Worm (Caenorhabditis elegans) whole organism, young adult: ENCODE results near the gene F07E5.5.

Experiments
- B0261.1 ChIP-seq: sonication (generic microtip); optimal IDR thresholded peaks from 2 replicates; lab custom pipeline; 2016; ENCODE audit warnings: mild to moderate bottlenecking, missing genetic modification characterization, moderate library complexity, missing compliant biosample characterization
- F22D6.2 ChIP-seq: sonication (generic microtip); optimal IDR thresholded peaks from 2 replicates; lab custom pipeline; 2016; ENCODE audit warnings: mild to moderate bottlenecking, missing genetic modification characterization, missing compliant biosample characterization
- F37B4.10 ChIP-seq: fragments of 200-800 bp; sonication (Bioruptor generic); IDR thresholded peaks from 2 replicates; pipeline ENCODE4 v1.3.6; 2022; ENCODE audit warnings: missing genetic modification characterization, missing compliant biosample characterization
- F57C9.4 ChIP-seq: sonication (generic microtip); optimal IDR thresholded peaks from 2 replicates; lab custom pipeline; 2017; ENCODE audit warnings: mild to moderate bottlenecking, missing genetic modification characterization, missing compliant biosample characterization
- Y95B8A.8 ChIP-seq: fragments of 200-800 bp; sonication (Bioruptor generic); IDR thresholded peaks from 2 replicates; pipeline ENCODE4 v1.3.6; 2022; ENCODE audit warnings: missing genetic modification reagents, missing genetic modification characterization, missing compliant biosample characterization
- atf-7 ChIP-seq: sonication (generic microtip); optimal IDR thresholded peaks from 2 replicates; lab custom pipeline; 2017; ENCODE audit warnings: mild to moderate bottlenecking, missing genetic modification characterization, missing compliant biosample characterization
- attf-3 ChIP-seq: fragments of 200-800 bp; sonication (Bioruptor generic); conservative IDR thresholded peaks from 2 replicates; pipeline ENCODE4 v1.3.6; 2022; ENCODE audit warnings: missing genetic modification reagents, missing genetic modification characterization, missing compliant biosample characterization
- cebp-1 ChIP-seq, 2 experiments: fragments of 200-800 bp in 1 of 2; sonication (Bioruptor generic) in 1 of 2; sonication (generic microtip) in 1 of 2; IDR thresholded peaks in 1 of 2; optimal IDR thresholded peaks in 1 of 2; 2 replicates each; pipeline versions ENCODE4 v1.3.6 to Lab custom; 2017 to 2022; ENCODE audit warnings: missing compliant biosample characterization in 2 of 2, missing genetic modification characterization in 2 of 2, mild to moderate bottlenecking in 1 of 2, missing genetic modification reagents in 1 of 2, moderate library complexity in 1 of 2
- dox-1 ChIP-seq: fragments of 200-800 bp; sonication (Bioruptor generic); IDR thresholded peaks from 2 replicates; pipeline ENCODE4 v1.3.6; 2022; ENCODE audit warnings: missing genetic modification reagents, missing genetic modification characterization, missing compliant biosample characterization
- egrh-3 ChIP-seq: fragments of 200-800 bp; sonication (Bioruptor generic); IDR thresholded peaks from 2 replicates; pipeline ENCODE4 v1.3.6; 2022; ENCODE audit warnings: missing genetic modification reagents, missing genetic modification characterization, missing compliant biosample characterization
- ekl-4 ChIP-seq: fragments of 200-800 bp; sonication (Bioruptor generic); IDR thresholded peaks from 2 replicates; pipeline ENCODE4 v1.3.6; 2022; ENCODE audit warnings: missing genetic modification reagents, missing genetic modification characterization, missing compliant biosample characterization
- hsf-1 ChIP-seq: fragments of 200-800 bp; sonication (Bioruptor generic); IDR thresholded peaks from 2 replicates; pipeline ENCODE4 v1.3.6; 2022; ENCODE audit warnings: missing genetic modification reagents, missing genetic modification characterization, missing compliant biosample characterization
- lin-26 ChIP-seq: fragments of 200-800 bp; sonication (Bioruptor generic); IDR thresholded peaks from 2 replicates; pipeline ENCODE4 v1.3.6; 2022; ENCODE audit warnings: missing genetic modification reagents, missing genetic modification characterization, missing compliant biosample characterization
- lin-54 ChIP-seq: fragments of 200-800 bp; sonication (Bioruptor generic); optimal IDR thresholded peaks from 2 replicates; lab custom pipeline; 2018; ENCODE audit warnings: mild to moderate bottlenecking, missing genetic modification characterization, missing compliant biosample characterization
- lir-1 ChIP-seq: fragments of 200-800 bp; sonication (Bioruptor generic); conservative IDR thresholded peaks from 2 replicates; pipeline ENCODE4 v1.3.6; 2022; ENCODE audit warnings: missing genetic modification reagents, missing genetic modification characterization, missing compliant biosample characterization
- lsy-27 ChIP-seq: sonication (generic microtip); optimal IDR thresholded peaks from 2 replicates; lab custom pipeline; 2017; ENCODE audit warnings: missing genetic modification characterization, mild to moderate bottlenecking, missing compliant biosample characterization, antibody characterized with exemption, missing genotype, borderline replicate concordance; ENCODE audit not compliant: insufficient read depth
- madf-10 ChIP-seq: sonication (generic microtip); optimal IDR thresholded peaks from 2 replicates; lab custom pipeline; 2016; ENCODE audit warnings: mild to moderate bottlenecking, missing genetic modification characterization, missing compliant biosample characterization
- madf-6 ChIP-seq: fragments of 200-800 bp; sonication (Bioruptor generic); IDR thresholded peaks from 2 replicates; pipeline ENCODE4 v1.3.6; 2022; ENCODE audit warnings: missing genetic modification reagents, missing genetic modification characterization, missing compliant biosample characterization
- madf-8 ChIP-seq: fragments of 200-800 bp; sonication (Bioruptor generic); conservative IDR thresholded peaks from 2 replicates; pipeline ENCODE4 v1.3.6; 2022; ENCODE audit warnings: missing genetic modification reagents, missing genetic modification characterization, missing compliant biosample characterization
- mes-4 ChIP-seq: sonication (generic microtip); optimal IDR thresholded peaks from 2 replicates; lab custom pipeline; 2016; ENCODE audit warnings: missing genotype, missing genetic modification characterization, missing compliant biosample characterization
- nfya-2 ChIP-seq: fragments of 200-800 bp; sonication (Bioruptor generic); IDR thresholded peaks from 2 replicates; pipeline ENCODE4 v1.3.6; 2022; ENCODE audit warnings: missing genetic modification reagents, missing genetic modification characterization, missing compliant biosample characterization
- nfyb-1 ChIP-seq: fragments of 200-800 bp; sonication (Bioruptor generic); IDR thresholded peaks from 2 replicates; pipeline ENCODE4 v1.3.6; 2022; ENCODE audit warnings: missing genetic modification reagents, missing genetic modification characterization, missing compliant biosample characterization
- nhr-80 ChIP-seq: sonication (generic microtip); optimal IDR thresholded peaks from 2 replicates; lab custom pipeline; 2016; ENCODE audit warnings: missing genetic modification characterization, missing compliant biosample characterization
- pha-4 ChIP-seq: fragments of 150-350 bp; sonication (generic microtip); optimal IDR thresholded peaks from 2 replicates; lab custom pipeline; 2014; ENCODE audit warnings: missing biosample characterization, missing genetic modification reagents, missing genetic modification characterization
- rcor-1 ChIP-seq: fragments of 200-800 bp; sonication (Bioruptor generic); IDR thresholded peaks from 2 replicates; pipeline ENCODE4 v1.3.6; 2022; ENCODE audit warnings: missing genetic modification reagents, missing genetic modification characterization, missing compliant biosample characterization
- sea-2 ChIP-seq: fragments of 200-800 bp; sonication (Bioruptor generic); IDR thresholded peaks from 2 replicates; pipeline ENCODE4 v1.3.6; 2022; ENCODE audit warnings: missing genetic modification characterization, missing compliant biosample characterization
- snpc-1.1 ChIP-seq: sonication (generic microtip); optimal IDR thresholded peaks from 2 replicates; lab custom pipeline; 2017; ENCODE audit warnings: missing genetic modification characterization, mild to moderate bottlenecking, missing compliant biosample characterization, antibody characterized with exemption, moderate library complexity, missing genotype, missing genetic modification reagents; ENCODE audit not compliant: insufficient read depth
- sptf-2 ChIP-seq: fragments of 200-800 bp; sonication (Bioruptor generic); optimal IDR thresholded peaks from 2 replicates; lab custom pipeline; 2018; ENCODE audit warnings: mild to moderate bottlenecking, missing genetic modification characterization, missing compliant biosample characterization
- unc-130 ChIP-seq: sonication (generic microtip); optimal IDR thresholded peaks from 2 replicates; lab custom pipeline; 2016; ENCODE audit warnings: missing genetic modification reagents, missing genetic modification characterization, missing compliant biosample characterization
- zfh-2 ChIP-seq: fragments of 200-800 bp; sonication (Bioruptor generic); conservative IDR thresholded peaks from 2 replicates; pipeline ENCODE4 v1.3.6; 2022; ENCODE audit warnings: missing genetic modification reagents, missing genetic modification characterization, missing compliant biosample characterization
- zim-3 ChIP-seq: sonication (generic microtip); optimal IDR thresholded peaks from 2 replicates; lab custom pipeline; 2017; ENCODE audit warnings: mild to moderate bottlenecking, missing genetic modification characterization, moderate library complexity, missing compliant biosample characterization

The F07E5.5 gene

ce11 chrII:2094924-2095650 is 36.2 kb upstream of the F07E5.5 start, which contains the start of gene T16A1.2:
T16A1.2 (plus strand) TSS chrII:2095600.
- TF ChIP-seq lin-54 (GFP tag; lab: Kevin White, UChicago) (no peak), F57C9.4 (tag; lab: Kevin White, UChicago) (no peak), Y95B8A.8 (GFP tag; lab: Robert Waterston, UW) (no peak), attf-3 (GFP tag; lab: Robert Waterston, UW) (no peak), B0261.1 (tag; lab: Kevin White, UChicago) (no peak), nfyb-1 (GFP tag; lab: Robert Waterston, UW) (no peak), ekl-4 (GFP tag; lab: Robert Waterston, UW) (no peak)

DNA sequence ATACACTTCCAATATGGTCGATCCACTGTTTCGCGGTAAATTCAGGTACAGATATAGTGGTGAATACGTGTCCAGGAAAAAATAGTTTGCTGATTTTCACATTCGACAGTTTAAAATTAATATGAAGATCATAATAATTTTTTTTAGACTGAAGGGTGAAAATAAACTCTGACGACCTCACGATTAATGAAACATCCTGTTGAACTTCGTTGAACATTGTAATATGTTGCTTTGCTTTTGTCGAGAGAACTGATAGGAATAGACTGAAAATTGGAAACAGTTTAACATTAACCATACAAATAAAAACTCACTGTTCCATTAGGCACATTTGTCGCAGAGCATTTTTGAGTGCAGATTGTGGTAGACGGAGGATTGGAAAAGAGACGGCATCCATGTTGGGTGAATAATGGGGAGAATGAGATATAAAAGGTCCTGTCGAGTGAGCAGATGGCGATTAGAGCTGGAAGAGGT is 34.6 kb upstream of the F07E5.5 start, which contains the start of gene fbxb-37:
fbxb-37 (minus strand) TSS at position 421 of the 471 bp plus-strand sequence.
- TF ChIP-seq egrh-3 (GFP tag; lab: Robert Waterston, UW) (no peak), lsy-27 (tag; lab: Kevin White, UChicago) (no peak)

- TF ChIP-seq hsf-1 (GFP tag; lab: Robert Waterston, UW): no peak
- no peak for TF ChIP-seq zim-3 (tag; lab: Kevin White, UChicago)
- no peak for TF ChIP-seq F22D6.2 (tag; lab: Kevin White, UChicago)
- no peak for TF ChIP-seq madf-10 (tag; lab: Kevin White, UChicago)
- no peak for TF ChIP-seq sptf-2 (GFP tag; lab: Kevin White, UChicago)
- no peak for TF ChIP-seq rcor-1 (GFP tag; lab: Robert Waterston, UW)
- no peak for TF ChIP-seq madf-8
- TF ChIP-seq mes-4: no peak
- TF ChIP-seq lir-1 (GFP tag; lab: Robert Waterston, UW): no peak
- no peak for TF ChIP-seq nfya-2 (GFP tag; lab: Robert Waterston, UW)
- TF ChIP-seq sea-2 (GFP tag; lab: Robert Waterston, UW): no peak
- no peak for TF ChIP-seq lin-26 (GFP tag; lab: Robert Waterston, UW)
- no peak for TF ChIP-seq atf-7 (tag; lab: Kevin White, UChicago)
- no peak for TF ChIP-seq dox-1 (GFP tag; lab: Robert Waterston, UW)
These were observed 33.1 kb upstream of the F07E5.5 start, which contains the start of gene T16A1.10 for ce11 chrII:2091972-2092371. T16A1.10 (minus strand) TSS chrII:2092094.

DNA sequence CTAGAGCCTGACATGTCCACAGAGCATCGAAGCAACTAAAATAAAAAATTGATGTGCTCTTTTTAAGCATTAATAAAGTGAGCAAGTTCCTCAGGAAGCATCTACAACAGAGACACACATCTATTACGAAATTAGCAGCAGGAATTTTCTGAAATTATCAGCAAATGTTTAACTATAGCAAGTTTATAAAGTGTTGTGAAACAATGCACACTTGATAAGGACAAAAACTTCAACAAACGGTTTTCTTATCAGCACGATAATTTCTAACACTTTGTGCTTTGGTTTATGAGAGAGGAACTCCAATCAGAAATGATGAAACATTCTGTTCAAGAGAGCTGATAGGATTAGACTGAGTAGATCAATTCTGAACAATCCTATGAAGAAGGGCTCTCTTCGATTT is 31.7 kb upstream of the F07E5.5 start, which contains the start of gene trpl-5:
trpl-5 (minus strand) TSS at position 32 of the 400 bp plus-strand sequence.
- peak; percentile 76 for TF ChIP-seq nhr-80 (tag; lab: Kevin White, UChicago)
- TF ChIP-seq madf-6 (GFP tag; lab: Robert Waterston, UW): no peak
- no peak for TF ChIP-seq atf-7 (tag; lab: Kevin White, UChicago)
- TF ChIP-seq cebp-1 (GFP tag; IDR thresholded peaks at IDR 0.05; lab: Robert Waterston, UW): peak; percentile 56; the same call in 1 of the 2 replicates
- no peak for TF ChIP-seq cebp-1 (tag; optimal IDR thresholded peaks at IDR 0.05; lab: Kevin White, UChicago)
- TF ChIP-seq pha-4 (tag; lab: Kevin White, UChicago): peak; percentile 15
- TF ChIP-seq, all 124 proteins: peak for 3

DNA sequence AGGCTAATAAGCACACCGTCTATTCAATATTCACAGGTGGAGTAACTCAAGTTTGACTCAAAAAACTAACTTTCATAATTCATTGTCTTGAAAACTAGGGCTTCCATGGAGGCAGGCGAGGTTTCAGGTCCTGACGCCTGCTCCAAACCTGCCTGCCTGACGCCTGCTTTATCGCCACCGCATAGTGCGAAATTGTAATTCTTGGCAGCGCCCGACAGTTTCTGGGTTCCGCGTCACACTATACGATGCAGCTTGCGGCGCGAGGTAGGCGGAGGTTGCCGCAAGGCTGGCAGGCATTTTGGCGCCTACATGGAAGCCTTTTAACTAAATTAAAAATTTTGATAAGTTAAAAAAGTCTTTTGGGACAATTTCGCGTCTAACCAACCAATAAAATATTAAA is 28.3 kb upstream of the F07E5.5 start:
- TF ChIP-seq unc-130 (GFP tag; lab: Kevin White, UChicago) (no peak), F37B4.10 (GFP tag; lab: Robert Waterston, UW) (0 out of 2 replicates have a peak, but pooled peaks have one; percentile 65), snpc-1.1 (tag; lab: Kevin White, UChicago) (peak; percentile 14), zfh-2 (GFP tag; lab: Robert Waterston, UW) (peak; percentile 66)
